4 worm cellular contexts compared by ENCODE assay signal in genomic region chrX:2401883-2402282, ce11.
TF ChIP-seq lines count a peak whose summit lies in the region.

Gene dhhc-9 (minus strand): TSS chrX:2402036.

TF ChIP-seq in whole organism, L2 larva, 48 proteins besides CTCF, POLR2A, EP300 and RAD21 (continues in another document):
- TF ChIP-seq ztf-1 (GFP tag; conservative IDR thresholded peaks at IDR 0.05; lab: Robert Waterston, UW) (no peak), gmeb-1 (tag; optimal IDR thresholded peaks at IDR 0.05; lab: Kevin White, UChicago) (peak; percentile 38), aly-2 (tag; optimal IDR thresholded peaks at IDR 0.05; lab: Kevin White, UChicago) (no peak), unc-55 (GFP tag; optimal IDR thresholded peaks at IDR 0.05; lab: Kevin White, UChicago) (peak; percentile 35), nhr-11 (tag; optimal IDR thresholded peaks at IDR 0.05; lab: Kevin White, UChicago) (no peak), mdl-1 (tag; optimal IDR thresholded peaks at IDR 0.05; lab: Kevin White, UChicago) (peak in 1 of 2 experiments; percentile 24), lin-11 (tag; optimal IDR thresholded peaks at IDR 0.05; lab: Kevin White, UChicago) (peak; percentile 56), ceh-16 (tag; optimal IDR thresholded peaks at IDR 0.05; lab: Kevin White, UChicago) (no peak), F13H6.1 (tag; optimal IDR thresholded peaks at IDR 0.05; lab: Kevin White, UChicago) (peak; percentile 86), egl-27 (tag; optimal IDR thresholded peaks at IDR 0.05; lab: Kevin White, UChicago) (peak; percentile 28), alr-1 (tag; optimal IDR thresholded peaks at IDR 0.05; lab: Kevin White, UChicago) (no peak), nhr-10 (tag; optimal IDR thresholded peaks at IDR 0.05; lab: Kevin White, UChicago) (no peak), nhr-237 (tag; optimal IDR thresholded peaks at IDR 0.05; lab: Kevin White, UChicago) (no peak), lsy-2 (tag; optimal IDR thresholded peaks at IDR 0.05; lab: Kevin White, UChicago) (peak in 1 of 2 experiments; percentile 58), peb-1 (tag; optimal IDR thresholded peaks at IDR 0.05; lab: Kevin White, UChicago) (no peak), nhr-129 (tag; optimal IDR thresholded peaks at IDR 0.05; lab: Kevin White, UChicago) (peak; percentile 65), mab-5 (tag; optimal IDR thresholded peaks at IDR 0.05; lab: Kevin White, UChicago) (peak; percentile 15), sma-3 (GFP tag; optimal IDR thresholded peaks at IDR 0.05; lab: Kevin White, UChicago) (peak; percentile 26), ztf-4 (tag; optimal IDR thresholded peaks at IDR 0.05; lab: Kevin White, UChicago) (no peak), nhr-6 (tag; optimal IDR thresholded peaks at IDR 0.05; lab: Kevin White, UChicago) (peak; percentile 38), fos-1 (tag; optimal IDR thresholded peaks at IDR 0.05; lab: Kevin White, UChicago) (peak; percentile 86), sma-9 (GFP tag; optimal IDR thresholded peaks at IDR 0.05; lab: Kevin White, UChicago) (peak; percentile 77), sma-9 (tag; optimal IDR thresholded peaks at IDR 0.05; lab: Kevin White, UChicago) (no peak)

TF ChIP-seq in whole organism, L4 larva, 104 proteins besides CTCF, POLR2A, EP300 and RAD21 (continues in another document):
- TF ChIP-seq dmd-6 (GFP tag; IDR thresholded peaks at IDR 0.05; lab: Robert Waterston, UW) (peak; percentile 40), lin-13 (GFP tag; optimal IDR thresholded peaks at IDR 0.05; lab: Kevin White, UChicago) (no peak), nhr-76 (tag; optimal IDR thresholded peaks at IDR 0.05; lab: Kevin White, UChicago) (no peak), saeg-2 (GFP tag; IDR thresholded peaks at IDR 0.05; lab: Robert Waterston, UW) (no peak), hlh-11 (tag; optimal IDR thresholded peaks at IDR 0.05; lab: Kevin White, UChicago) (peak; percentile 76), ces-1 (GFP tag; optimal IDR thresholded peaks at IDR 0.05; lab: Kevin White, UChicago) (no peak), hlh-30 (tag; optimal IDR thresholded peaks at IDR 0.05; lab: Kevin White, UChicago; ENCODE audit: insufficient read depth) (peak; percentile 68), mdl-1 (tag; optimal IDR thresholded peaks at IDR 0.05; lab: Kevin White, UChicago) (peak in 1 of 2 experiments; percentile 11), nhr-102 (tag; optimal IDR thresholded peaks at IDR 0.05; lab: Kevin White, UChicago) (no peak), duxl-1 (tag; optimal IDR thresholded peaks at IDR 0.05; lab: Kevin White, UChicago; ENCODE audit: poor library complexity) (peak; percentile 54), nhr-28 (tag; optimal IDR thresholded peaks at IDR 0.05; lab: Kevin White, UChicago) (peak; percentile 56), zip-2 (tag; optimal IDR thresholded peaks at IDR 0.05; lab: Kevin White, UChicago) (peak; percentile 4), lin-15B (tag; optimal IDR thresholded peaks at IDR 0.05; lab: Kevin White, UChicago) (no peak), egl-27 (tag; optimal IDR thresholded peaks at IDR 0.05; lab: Kevin White, UChicago) (no peak), F10B5.3 (tag; optimal IDR thresholded peaks at IDR 0.05; lab: Kevin White, UChicago) (peak; percentile 47), rbr-2 (tag; optimal IDR thresholded peaks at IDR 0.05; lab: Kevin White, UChicago) (peak; percentile 59), gei-8 (GFP tag; optimal IDR thresholded peaks at IDR 0.05; lab: Kevin White, UChicago) (no peak), madf-5 (GFP tag; IDR thresholded peaks at IDR 0.05; lab: Robert Waterston, UW) (no peak), nhr-77 (tag; optimal IDR thresholded peaks at IDR 0.05; lab: Kevin White, UChicago) (no peak), dve-1 (tag; optimal IDR thresholded peaks at IDR 0.05; lab: Kevin White, UChicago; ENCODE audit: insufficient read depth) (peak; percentile 50), nhr-25 (tag; optimal IDR thresholded peaks at IDR 0.05; lab: Kevin White, UChicago; ENCODE audit: borderline replicate concordance, insufficient read depth) (no peak), egl-43 (GFP tag; IDR thresholded peaks at IDR 0.05; lab: Robert Waterston, UW) (no peak), ZK337.2 (GFP tag; IDR thresholded peaks at IDR 0.05; lab: Robert Waterston, UW) (no peak), vab-7 (GFP tag; IDR thresholded peaks at IDR 0.05; lab: Robert Waterston, UW) (no peak)

TF ChIP-seq in whole organism, late embryonic, 69 proteins besides CTCF, POLR2A, EP300 and RAD21 (continues in another document):
- peak; percentile 36 for TF ChIP-seq hlh-30 (tag; optimal IDR thresholded peaks at IDR 0.05; lab: Kevin White, UChicago; ENCODE audit: insufficient read depth)
- no peak for TF ChIP-seq Y22D7AL.16 (tag; optimal IDR thresholded peaks at IDR 0.05; lab: Kevin White, UChicago)
- TF ChIP-seq rnt-1 (tag; optimal IDR thresholded peaks at IDR 0.05; lab: Kevin White, UChicago): no peak
- TF ChIP-seq madf-2 (tag; optimal IDR thresholded peaks at IDR 0.05; lab: Kevin White, UChicago): no peak
- no peak for TF ChIP-seq T23F11.4 (GFP tag; optimal IDR thresholded peaks at IDR 0.05; lab: Kevin White, UChicago)
- no peak for TF ChIP-seq ets-4 (tag; optimal IDR thresholded peaks at IDR 0.05; lab: Kevin White, UChicago)
- no peak for TF ChIP-seq nhr-11 (tag; optimal IDR thresholded peaks at IDR 0.05; lab: Kevin White, UChicago)
- TF ChIP-seq ceh-34 (tag; optimal IDR thresholded peaks at IDR 0.05; lab: Kevin White, UChicago): no peak
- no peak for TF ChIP-seq pros-1 (tag; optimal IDR thresholded peaks at IDR 0.05; lab: Kevin White, UChicago)
- no peak for TF ChIP-seq C38D4.7 (GFP tag; optimal IDR thresholded peaks at IDR 0.05; lab: Kevin White, UChicago)
- TF ChIP-seq ceh-2 (tag; optimal IDR thresholded peaks at IDR 0.05; lab: Kevin White, UChicago): no peak
- peak; percentile 71 for TF ChIP-seq unc-55 (GFP tag; optimal IDR thresholded peaks at IDR 0.05; lab: Kevin White, UChicago)
- TF ChIP-seq zip-5 (tag; optimal IDR thresholded peaks at IDR 0.05; lab: Kevin White, UChicago): no peak
- TF ChIP-seq dve-1 (tag; optimal IDR thresholded peaks at IDR 0.05; lab: Kevin White, UChicago): no peak
- TF ChIP-seq lin-11 (tag; optimal IDR thresholded peaks at IDR 0.05; lab: Kevin White, UChicago): no peak
- TF ChIP-seq ceh-19 (GFP tag; optimal IDR thresholded peaks at IDR 0.05; lab: Kevin White, UChicago): no peak
- no peak for TF ChIP-seq fkh-6 (tag; optimal IDR thresholded peaks at IDR 0.05; lab: Kevin White, UChicago)
- TF ChIP-seq pha-2 (tag; optimal IDR thresholded peaks at IDR 0.05; lab: Kevin White, UChicago): no peak
- no peak for TF ChIP-seq tbx-7 (tag; optimal IDR thresholded peaks at IDR 0.05; lab: Kevin White, UChicago)
- TF ChIP-seq ceh-6 (GFP tag; optimal IDR thresholded peaks at IDR 0.05; lab: Kevin White, UChicago): no peak
- no peak for TF ChIP-seq fax-1 (tag; optimal IDR thresholded peaks at IDR 0.05; lab: Kevin White, UChicago)
- no peak for TF ChIP-seq ceh-18 (tag; optimal IDR thresholded peaks at IDR 0.05; lab: Kevin White, UChicago)
- no peak for TF ChIP-seq npax-4 (tag; optimal IDR thresholded peaks at IDR 0.05; lab: Kevin White, UChicago)
- no peak for TF ChIP-seq ceh-14 (tag; optimal IDR thresholded peaks at IDR 0.05; lab: Kevin White, UChicago)
- no peak for TF ChIP-seq odd-2 (tag; optimal IDR thresholded peaks at IDR 0.05; lab: Kevin White, UChicago)
- no peak for TF ChIP-seq mec-3 (tag; optimal IDR thresholded peaks at IDR 0.05; lab: Kevin White, UChicago; ENCODE audit: borderline replicate concordance)
- TF ChIP-seq gmeb-2 (tag; optimal IDR thresholded peaks at IDR 0.05; lab: Kevin White, UChicago): no peak

TF ChIP-seq in whole organism, mixed stage, embryonic, 35 proteins besides CTCF, POLR2A, EP300 and RAD21:
- TF ChIP-seq ces-1 (GFP tag; optimal IDR thresholded peaks at IDR 0.05; lab: Kevin White, UChicago): peak; percentile 76
- no peak for TF ChIP-seq drap-1 (GFP tag; optimal IDR thresholded peaks at IDR 0.05; lab: Kevin White, UChicago)
- peak; percentile 70 for TF ChIP-seq ham-2 (GFP tag; optimal IDR thresholded peaks at IDR 0.05; lab: Kevin White, UChicago)
- TF ChIP-seq nhr-2 (tag; optimal IDR thresholded peaks at IDR 0.05; lab: Kevin White, UChicago): peak; percentile 28
- TF ChIP-seq ceh-83 (GFP tag; optimal IDR thresholded peaks at IDR 0.05; lab: Kevin White, UChicago): no peak
- peak; percentile 41 for TF ChIP-seq sptf-1 (tag; optimal IDR thresholded peaks at IDR 0.05; lab: Kevin White, UChicago)
- TF ChIP-seq mls-2 (tag; optimal IDR thresholded peaks at IDR 0.05; lab: Kevin White, UChicago): peak; percentile 70
- no peak for TF ChIP-seq flh-1 (GFP tag; optimal IDR thresholded peaks at IDR 0.05; lab: Kevin White, UChicago)
- TF ChIP-seq unc-120 (tag; optimal IDR thresholded peaks at IDR 0.05; lab: Kevin White, UChicago; ENCODE audit: poor library complexity, severe bottlenecking): peak; percentile 17
- TF ChIP-seq nhr-12 (tag; optimal IDR thresholded peaks at IDR 0.05; lab: Kevin White, UChicago): no peak
- no peak for TF ChIP-seq lin-13 (tag; optimal IDR thresholded peaks at IDR 0.05; lab: Kevin White, UChicago)
- no peak for TF ChIP-seq blmp-1 (tag; optimal IDR thresholded peaks at IDR 0.05; lab: Kevin White, UChicago)
- peak; percentile 31 for TF ChIP-seq pha-4 (tag; optimal IDR thresholded peaks at IDR 0.05; lab: Kevin White, UChicago)
- TF ChIP-seq cnd-1 (tag; optimal IDR thresholded peaks at IDR 0.05; lab: Kevin White, UChicago): peak; percentile 39
- TF ChIP-seq mep-1 (tag; optimal IDR thresholded peaks at IDR 0.05; lab: Kevin White, UChicago): peak; percentile 14
